Worm (Caenorhabditis elegans) whole organism, midembryonic: ENCODE measurements around the gene col-180.

ENCODE experiments used
- tab-1 ChIP-seq: fragments of 200-800 bp; sonication (Bioruptor generic); IDR thresholded peaks from 2 replicates; pipeline ENCODE4 v1.3.6; 2022; ENCODE audit warnings: missing genetic modification characterization, missing compliant biosample characterization
- ztf-23 ChIP-seq: fragments of 200-800 bp; sonication (Bioruptor generic); IDR thresholded peaks from 2 replicates; pipeline ENCODE4 v1.3.6; 2022; ENCODE audit warnings: missing genetic modification reagents, missing genetic modification characterization, missing compliant biosample characterization
- ztf-29 ChIP-seq: fragments of 200-800 bp; sonication (Bioruptor generic); IDR thresholded peaks from 2 replicates; pipeline ENCODE4 v1.3.6; 2022; ENCODE audit warnings: missing genetic modification reagents, missing genetic modification characterization, missing compliant biosample characterization

ce11 chrX:11710229-11710628 lies 1.9 kb downstream of the col-180 start, which contains the start of gene C44C10.11:
- TF ChIP-seq ztf-29 (GFP tag; lab: Robert Waterston, UW): no peak
- no peak for TF ChIP-seq tab-1 (GFP tag; lab: Robert Waterston, UW)
- TF ChIP-seq ztf-23: no peak
